Worm (Caenorhabditis elegans): ENCODE results near the gene M02B7.7.
A peak's percentile ranks its signal among the peaks of the same experiment; 100 is the strongest.

M02B7.7 gene

ce11 chrIV:3803252-3803651 is 3.7 kb downstream of the M02B7.7 start, which contains the start of the genes algn-14 and M02B7.2 (continued):
- TF ChIP-seq nhr-76 (tag; optimal IDR thresholded peaks at IDR 0.05) (no peak), ama-1 (optimal IDR thresholded peaks at IDR 0.05) (no peak), sup-37 (GFP tag; optimal IDR thresholded peaks at IDR 0.05) (no peak), lin-15B (tag; optimal IDR thresholded peaks at IDR 0.05) (no peak), egl-13 (tag; optimal IDR thresholded peaks at IDR 0.05) (peak; percentile 75), lin-35 (GFP tag; optimal IDR thresholded peaks at IDR 0.05) (peak; percentile 55 to 61), blmp-1 (tag; optimal IDR thresholded peaks at IDR 0.05) (no peak), ces-1 (GFP tag; optimal IDR thresholded peaks at IDR 0.05) (no peak), ceh-8 (GFP tag; optimal IDR thresholded peaks at IDR 0.05) (no peak), C16A3.4 (tag; optimal IDR thresholded peaks at IDR 0.05) (peak; percentile 27), C34B4.2 (tag; optimal IDR thresholded peaks at IDR 0.05) (no peak), hlh-4 (tag; optimal IDR thresholded peaks at IDR 0.05) (peak; percentile 14), fos-1 (tag; optimal IDR thresholded peaks at IDR 0.05) (no peak), nhr-28 (tag; optimal IDR thresholded peaks at IDR 0.05) (no peak), C04F5.9 (tag; optimal IDR thresholded peaks at IDR 0.05) (peak; percentile 54), unc-30 (tag; optimal IDR thresholded peaks at IDR 0.05) (no peak), zip-4 (GFP tag; optimal IDR thresholded peaks at IDR 0.05) (no peak), alr-1 (tag; optimal IDR thresholded peaks at IDR 0.05; ENCODE audit: borderline replicate concordance) (no peak), lin-39 (tag; optimal IDR thresholded peaks at IDR 0.05) (peak; percentile 44), mab-9 (GFP tag; IDR thresholded peaks at IDR 0.05) (no peak), fkh-4 (tag; optimal IDR thresholded peaks at IDR 0.05; ENCODE audit: borderline replicate concordance) (peak; percentile 90), efl-1 (optimal IDR thresholded peaks at IDR 0.05) (peak; percentile 63 to 65), efl-1 (GFP tag; optimal IDR thresholded peaks at IDR 0.05 in 1 of 2) (peak; percentile 63 to 96), unc-98 (GFP tag; IDR thresholded peaks at IDR 0.05) (peak; percentile 62; the same call in 1 of the 2 replicates), sptf-1 (tag; optimal IDR thresholded peaks at IDR 0.05) (no peak), hlh-17 (GFP tag; optimal IDR thresholded peaks at IDR 0.05; ENCODE audit: borderline replicate concordance) (no peak), F16B12.6 (tag; optimal IDR thresholded peaks at IDR 0.05) (no peak), pax-3 (tag; optimal IDR thresholded peaks at IDR 0.05) (peak; percentile 79), lin-14 (GFP tag; optimal IDR thresholded peaks at IDR 0.05) (no peak), Y116A8C.19 (tag; optimal IDR thresholded peaks at IDR 0.05; ENCODE audit: borderline replicate concordance) (peak; percentile 45), nhr-12 (tag; optimal IDR thresholded peaks at IDR 0.05) (no peak), rnt-1 (tag; optimal IDR thresholded peaks at IDR 0.05) (peak; percentile 96), lsy-2 (tag; optimal IDR thresholded peaks at IDR 0.05) (peak; percentile 73 to 76), ztf-4 (tag; optimal IDR thresholded peaks at IDR 0.05) (peak; percentile 43), unc-62 (GFP tag; optimal IDR thresholded peaks at IDR 0.05) (no peak), elt-2 (tag; optimal IDR thresholded peaks at IDR 0.05) (peak; percentile 64), nhr-19 (GFP tag; conservative IDR thresholded peaks at IDR 0.05) (peak; percentile 63), snpc-4 (tag; optimal IDR thresholded peaks at IDR 0.05) (peak; percentile 62), nhr-84 (tag; optimal IDR thresholded peaks at IDR 0.05) (no peak), ceh-88 (GFP tag; IDR thresholded peaks at IDR 0.05) (no peak), aha-1 (tag; optimal IDR thresholded peaks at IDR 0.05) (no peak), mep-1 (tag; optimal IDR thresholded peaks at IDR 0.05) (peak; percentile 60), pqm-1 (tag; optimal IDR thresholded peaks at IDR 0.05) (no peak), nhr-77 (tag; optimal IDR thresholded peaks at IDR 0.05) (peak; percentile 0), xbp-1 (tag; optimal IDR thresholded peaks at IDR 0.05) (peak; percentile 79), efl-3 (GFP tag; optimal IDR thresholded peaks at IDR 0.05) (no peak), nhr-47 (tag; optimal IDR thresholded peaks at IDR 0.05) (peak; percentile 84), nhr-20 (tag; optimal IDR thresholded peaks at IDR 0.05) (peak; percentile 79), pag-3 (tag; optimal IDR thresholded peaks at IDR 0.05; ENCODE audit: borderline replicate concordance, insufficient read depth) (no peak), jun-1 (tag; optimal IDR thresholded peaks at IDR 0.05) (no peak), ztf-11 (tag; optimal IDR thresholded peaks at IDR 0.05) (peak in 1 of 2 experiments; percentile 82), skn-1 (tag; optimal IDR thresholded peaks at IDR 0.05) (no peak), lin-13 (GFP tag; optimal IDR thresholded peaks at IDR 0.05) (peak; percentile 50), tbx-2 (tag; optimal IDR thresholded peaks at IDR 0.05) (peak; percentile 84)

Measured in whole organism, L1 larva.